Worm (Caenorhabditis elegans): ENCODE data around the gene cnc-9.

cnc-9 gene

ce11 chrV:7414909-7415308 lies 14.9 kb upstream of the cnc-9 start, which contains the start of gene F18E3.12:
TSS of gene F18E3.12 (plus strand) at chrV:7414985.
- TF ChIP-seq scrt-1 (GFP tag; IDR thresholded peaks at IDR 0.05) (no peak), ets-7 (tag; optimal IDR thresholded peaks at IDR 0.05) (no peak), sea-1 (GFP tag; conservative IDR thresholded peaks at IDR 0.05) (no peak), pes-1 (GFP tag; IDR thresholded peaks at IDR 0.05) (no peak), ceh-13 (GFP tag; optimal IDR thresholded peaks at IDR 0.05) (no peak), ama-1 (optimal IDR thresholded peaks at IDR 0.05) (no peak), ceh-36 (tag; optimal IDR thresholded peaks at IDR 0.05) (no peak)

ce11 chrV:7413107-7413774 lies 13.2 kb upstream of the cnc-9 start, which contains the start of gene F18E3.11:
TSS of gene F18E3.11 (plus strand) at chrV:7413482.
- no peak for TF ChIP-seq pes-1 (GFP tag; IDR thresholded peaks at IDR 0.05)
- no peak for TF ChIP-seq tra-4 (tag; optimal IDR thresholded peaks at IDR 0.05)

ce11 chrV:7411695-7412094 lies 11.7 kb upstream of the cnc-9 start, which contains the start of gene str-41:
TSS of gene str-41 (plus strand) at chrV:7411995.
- TF ChIP-seq ceh-13 (GFP tag; optimal IDR thresholded peaks at IDR 0.05) (no peak), hnd-1 (tag; optimal IDR thresholded peaks at IDR 0.05) (no peak), tbx-11 (GFP tag; IDR thresholded peaks at IDR 0.05) (no peak), ceh-36 (tag; optimal IDR thresholded peaks at IDR 0.05) (no peak), sea-1 (GFP tag; conservative IDR thresholded peaks at IDR 0.05) (no peak), B0310.2 (tag; optimal IDR thresholded peaks at IDR 0.05) (no peak), scrt-1 (GFP tag; IDR thresholded peaks at IDR 0.05) (no peak), F13C5.2 (tag; optimal IDR thresholded peaks at IDR 0.05) (no peak), tra-4 (tag; optimal IDR thresholded peaks at IDR 0.05) (no peak), ama-1 (optimal IDR thresholded peaks at IDR 0.05) (no peak), hmg-4 (GFP tag; optimal IDR thresholded peaks at IDR 0.05) (no peak), tbx-37 (GFP tag; conservative IDR thresholded peaks at IDR 0.05) (no peak), aly-1 (tag; optimal IDR thresholded peaks at IDR 0.05) (no peak), flt-1 (GFP tag; IDR thresholded peaks at IDR 0.05) (no peak), ets-7 (tag; optimal IDR thresholded peaks at IDR 0.05) (no peak), pes-1 (GFP tag; IDR thresholded peaks at IDR 0.05) (no peak), hmbx-1 (tag; optimal IDR thresholded peaks at IDR 0.05) (no peak)

- TF ChIP-seq ceh-13 (GFP tag; optimal IDR thresholded peaks at IDR 0.05) (no peak), aly-1 (tag; optimal IDR thresholded peaks at IDR 0.05) (no peak), hnd-1 (tag; optimal IDR thresholded peaks at IDR 0.05) (no peak), tbx-11 (GFP tag; IDR thresholded peaks at IDR 0.05) (no peak), B0310.2 (tag; optimal IDR thresholded peaks at IDR 0.05) (no peak), pes-1 (GFP tag; IDR thresholded peaks at IDR 0.05) (no peak), hmg-4 (GFP tag; optimal IDR thresholded peaks at IDR 0.05) (no peak), F13C5.2 (tag; optimal IDR thresholded peaks at IDR 0.05) (no peak), hmbx-1 (tag; optimal IDR thresholded peaks at IDR 0.05) (no peak), ceh-36 (tag; optimal IDR thresholded peaks at IDR 0.05) (no peak), tbx-37 (GFP tag; conservative IDR thresholded peaks at IDR 0.05) (no peak), scrt-1 (GFP tag; IDR thresholded peaks at IDR 0.05) (no peak), sea-1 (GFP tag; conservative IDR thresholded peaks at IDR 0.05) (no peak), ama-1 (optimal IDR thresholded peaks at IDR 0.05) (no peak), flt-1 (GFP tag; IDR thresholded peaks at IDR 0.05) (no peak), tra-4 (tag; optimal IDR thresholded peaks at IDR 0.05) (no peak), ets-7 (tag; optimal IDR thresholded peaks at IDR 0.05) (no peak)
Measured at ce11 chrV:7409599-7409998, 9.6 kb upstream of the cnc-9 start, which contains the start of gene R13D7.2. TSS of gene R13D7.2 (plus strand) at chrV:7409899.

ce11 chrV:7408520-7408919 lies 8.5 kb upstream of the cnc-9 start, which contains the start of gene srt-6:
TSS of gene srt-6 (minus strand) at chrV:7408814.
- TF ChIP-seq hnd-1 (tag; optimal IDR thresholded peaks at IDR 0.05) (no peak), ama-1 (optimal IDR thresholded peaks at IDR 0.05) (no peak), B0310.2 (tag; optimal IDR thresholded peaks at IDR 0.05) (no peak), ceh-36 (tag; optimal IDR thresholded peaks at IDR 0.05) (no peak), sea-1 (GFP tag; conservative IDR thresholded peaks at IDR 0.05) (no peak), hmg-4 (GFP tag; optimal IDR thresholded peaks at IDR 0.05) (no peak), pes-1 (GFP tag; IDR thresholded peaks at IDR 0.05) (no peak)

ce11 chrV:7403501-7403900 lies 3.5 kb upstream of the cnc-9 start:
- TF ChIP-seq ceh-36 (tag; optimal IDR thresholded peaks at IDR 0.05): no peak
- no peak for TF ChIP-seq sea-1 (GFP tag; conservative IDR thresholded peaks at IDR 0.05)
- no peak for TF ChIP-seq ets-7 (tag; optimal IDR thresholded peaks at IDR 0.05)
- TF ChIP-seq flt-1 (GFP tag; IDR thresholded peaks at IDR 0.05): no peak
- no peak for TF ChIP-seq F13C5.2 (tag; optimal IDR thresholded peaks at IDR 0.05)
- no peak for TF ChIP-seq hnd-1 (tag; optimal IDR thresholded peaks at IDR 0.05)

ce11 chrV:7402355-7402754 lies 2.4 kb upstream of the cnc-9 start, which contains the start of gene srj-13:
TSS of gene srj-13 (plus strand) at chrV:7402655.
- TF ChIP-seq F13C5.2 (tag; optimal IDR thresholded peaks at IDR 0.05): no peak
- no peak for TF ChIP-seq hmg-4 (GFP tag; optimal IDR thresholded peaks at IDR 0.05)
- no peak for TF ChIP-seq tra-4 (tag; optimal IDR thresholded peaks at IDR 0.05)
- TF ChIP-seq ceh-36 (tag; optimal IDR thresholded peaks at IDR 0.05): no peak
- no peak for TF ChIP-seq hnd-1 (tag; optimal IDR thresholded peaks at IDR 0.05)
- no peak for TF ChIP-seq aly-1 (tag; optimal IDR thresholded peaks at IDR 0.05)
- TF ChIP-seq tbx-37 (GFP tag; conservative IDR thresholded peaks at IDR 0.05): no peak
- TF ChIP-seq tbx-11 (GFP tag; IDR thresholded peaks at IDR 0.05): no peak
- TF ChIP-seq ceh-13 (GFP tag; optimal IDR thresholded peaks at IDR 0.05): no peak
- no peak for TF ChIP-seq ets-7 (tag; optimal IDR thresholded peaks at IDR 0.05)
- no peak for TF ChIP-seq scrt-1 (GFP tag; IDR thresholded peaks at IDR 0.05)
- TF ChIP-seq pes-1 (GFP tag; IDR thresholded peaks at IDR 0.05): no peak
- no peak for TF ChIP-seq flt-1 (GFP tag; IDR thresholded peaks at IDR 0.05)
- no peak for TF ChIP-seq ama-1 (optimal IDR thresholded peaks at IDR 0.05)
- TF ChIP-seq B0310.2 (tag; optimal IDR thresholded peaks at IDR 0.05): no peak
- TF ChIP-seq hmbx-1 (tag; optimal IDR thresholded peaks at IDR 0.05): no peak
- no peak for TF ChIP-seq sea-1 (GFP tag; conservative IDR thresholded peaks at IDR 0.05)

All from whole organism, early embryonic.